Fruit fly (Drosophila melanogaster): Measurements from ENCODE around the gene CG43439.

DNA sequence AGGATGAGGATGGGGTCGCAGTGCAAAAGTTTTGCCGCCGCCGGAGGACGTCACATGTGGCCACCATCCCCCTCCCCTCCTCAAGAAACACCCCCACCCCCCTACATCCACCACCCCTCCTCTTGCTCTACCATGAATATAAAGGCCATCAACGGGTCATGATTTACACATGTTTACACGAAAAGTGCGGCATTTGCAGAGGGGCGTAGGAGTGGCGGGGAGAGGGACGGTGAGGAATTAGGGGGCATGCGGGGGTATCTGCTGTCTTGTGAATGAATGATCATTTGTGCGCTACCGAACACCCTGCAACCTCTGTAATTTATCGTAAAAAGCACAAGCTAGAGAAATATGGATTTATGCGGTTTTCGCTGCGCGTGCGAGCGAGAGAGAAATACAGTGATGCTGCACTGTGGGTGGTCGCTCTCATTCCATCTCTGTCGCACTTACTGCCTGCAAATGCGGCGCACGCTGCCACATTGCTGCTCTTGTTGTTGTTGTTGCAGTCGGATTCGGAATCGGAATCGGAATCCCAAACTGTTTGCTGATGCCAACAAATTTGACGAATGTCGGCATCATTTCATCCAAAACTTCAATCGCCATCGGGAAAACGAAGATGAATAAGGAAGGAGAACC, 3.2 kb downstream of the CG43439 start:
- TF ChIP-seq fd85E (GFP tag; optimal IDR thresholded peaks at IDR 0.05) (no peak), Smox (GFP tag; optimal IDR thresholded peaks at IDR 0.05) (no peak), CG6854 (GFP tag; optimal IDR thresholded peaks at IDR 0.05) (no peak), CG8632 (GFP tag; optimal IDR thresholded peaks at IDR 0.05) (no peak), CG34406 (GFP tag; optimal IDR thresholded peaks at IDR 0.05) (no peak), Sox102F (GFP tag; optimal IDR thresholded peaks at IDR 0.05) (no peak)
